Worm (Caenorhabditis elegans) whole organism, dauer: ENCODE data around the gene Y61A9LA.4.
"Not testable (repeated sequence)": the region's sequence is repeated elsewhere in the genome, so short reads cannot be mapped to it uniquely, and the experiment has no call there.

Experiments used
- unc-62 ChIP-seq: sonication (generic microtip); optimal IDR thresholded peaks from 2 replicates; lab custom pipeline; 2017; ENCODE audit warnings: missing biosample characterization, missing genetic modification reagents, missing genetic modification characterization

Y61A9LA.4 gene

DNA sequence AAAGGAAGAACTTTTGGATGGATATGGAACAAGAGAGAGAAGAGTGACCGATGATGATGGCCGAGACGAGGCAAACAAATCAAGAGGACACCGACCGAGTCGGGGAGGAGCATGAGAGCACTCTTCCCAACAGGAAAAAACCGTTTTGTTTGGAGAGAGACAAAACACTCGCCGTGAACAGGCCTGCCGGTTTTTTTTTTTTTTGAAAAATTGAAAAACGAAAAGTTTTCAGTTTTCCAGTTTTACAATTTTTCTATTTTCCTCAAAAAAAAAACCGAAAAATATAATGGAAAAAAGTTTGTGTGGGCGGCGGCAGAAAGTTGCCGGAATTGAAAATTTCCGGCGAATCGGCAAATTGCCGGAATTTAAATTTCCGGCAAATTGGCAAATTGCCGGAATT is 840 bp upstream of the Y61A9LA.4 start, which contains the start of gene Y61A9LA.7:
Y61A9LA.7 (minus strand) TSS at position 101 of the 400 bp plus-strand sequence.
- TF ChIP-seq unc-62 (GFP tag; lab: Kevin White, UChicago) = no peak

DNA sequence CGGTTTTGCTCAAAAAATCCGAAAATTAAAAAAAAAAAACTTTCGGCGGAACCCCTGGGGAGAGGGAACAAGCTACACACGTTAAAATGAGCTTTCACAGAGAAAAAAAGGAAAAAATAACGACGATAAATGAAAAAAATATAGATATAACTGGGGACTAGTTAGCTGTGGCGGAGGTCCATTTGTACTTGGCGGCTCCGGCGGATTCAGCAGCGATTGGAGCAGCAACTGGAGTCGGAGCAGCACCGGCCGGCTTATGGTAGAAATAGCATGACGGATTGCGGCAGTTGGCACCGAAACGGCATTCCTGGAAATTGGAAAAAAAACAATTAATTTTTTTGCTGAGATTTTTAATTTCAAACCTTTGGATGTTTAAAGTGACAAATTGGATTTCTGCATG is 2.0 kb downstream of the Y61A9LA.4 start:
- TF ChIP-seq unc-62 (GFP tag; lab: Kevin White, UChicago) = no peak

DNA sequence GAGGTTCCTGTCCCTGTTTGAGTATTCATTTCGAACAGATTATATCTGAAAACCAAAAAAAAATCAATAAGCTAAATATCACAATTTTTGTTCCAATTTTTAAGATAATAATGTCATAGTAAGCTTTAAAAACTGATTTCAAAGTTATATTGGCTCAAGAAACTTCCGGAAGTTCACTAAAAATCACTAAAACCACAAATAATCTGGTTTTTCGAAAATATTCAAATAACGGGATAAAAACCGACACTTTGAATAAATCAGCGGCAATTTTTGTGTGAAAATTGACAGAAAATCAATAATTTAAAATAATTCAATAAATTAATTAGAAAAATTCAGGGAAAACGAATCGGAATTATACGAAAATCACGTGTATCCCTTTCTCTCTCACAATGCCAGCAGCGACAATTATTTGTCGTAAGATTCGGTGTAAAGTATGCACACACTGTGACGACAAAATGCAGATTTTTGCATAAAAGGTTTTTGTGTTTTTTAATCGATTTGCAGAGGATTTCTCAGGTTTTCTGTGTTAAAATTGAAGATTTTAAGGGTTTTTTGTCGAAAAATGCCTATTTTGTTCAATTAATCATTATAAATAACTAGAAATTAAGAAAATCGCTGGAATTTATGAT is 9.6 kb downstream of the Y61A9LA.4 start, which contains the start of gene sut-2:
sut-2 (minus strand) TSS at position 51 of the 629 bp plus-strand sequence.
- no peak for TF ChIP-seq unc-62 (GFP tag; lab: Kevin White, UChicago)

DNA sequence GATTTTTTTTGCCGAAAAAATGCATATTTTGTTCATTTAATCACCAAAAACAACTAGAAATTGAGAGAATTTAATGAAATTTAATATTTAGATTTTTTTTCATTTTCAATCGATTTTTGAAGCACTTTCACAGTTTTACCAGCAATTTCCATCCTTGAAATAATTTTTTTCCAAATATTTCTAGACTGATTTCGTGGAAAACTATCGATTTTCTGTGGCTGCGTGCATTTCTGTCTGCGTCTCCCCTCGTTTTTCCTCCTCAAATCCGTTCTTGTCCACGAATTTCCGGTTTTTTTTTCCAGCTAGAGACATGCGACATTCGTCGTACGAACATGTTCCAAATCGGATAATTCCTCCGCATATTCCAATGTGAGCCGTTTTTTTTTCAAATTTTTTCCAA is 10.3 kb downstream of the Y61A9LA.4 start, which contains the start of gene Y61A9LA.3:
Y61A9LA.3 (plus strand) TSS at position 301 of the 400 bp plus-strand sequence.
- no peak for TF ChIP-seq unc-62 (GFP tag; lab: Kevin White, UChicago)

DNA sequence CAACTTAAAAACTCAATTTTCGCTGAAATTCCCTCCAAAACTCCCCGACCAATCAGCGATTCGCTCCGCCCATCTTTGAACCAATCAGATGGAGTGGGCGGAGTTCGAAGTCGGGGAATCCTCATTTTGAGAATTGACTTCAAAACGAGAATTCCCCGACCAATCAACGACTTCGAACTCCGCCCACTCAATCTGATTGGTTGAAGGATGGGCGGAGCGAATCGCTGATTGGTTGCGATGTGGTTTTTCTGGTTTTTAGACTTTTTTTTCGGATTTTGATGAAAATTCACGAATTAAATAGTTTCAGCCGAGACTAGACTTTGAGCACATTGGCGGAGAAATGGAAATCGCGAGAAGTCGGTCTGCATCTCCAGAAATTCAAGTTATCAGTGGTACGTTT is 11.5 kb downstream of the Y61A9LA.4 start:
- TF ChIP-seq unc-62 (GFP tag; lab: Kevin White, UChicago) = no peak

DNA sequence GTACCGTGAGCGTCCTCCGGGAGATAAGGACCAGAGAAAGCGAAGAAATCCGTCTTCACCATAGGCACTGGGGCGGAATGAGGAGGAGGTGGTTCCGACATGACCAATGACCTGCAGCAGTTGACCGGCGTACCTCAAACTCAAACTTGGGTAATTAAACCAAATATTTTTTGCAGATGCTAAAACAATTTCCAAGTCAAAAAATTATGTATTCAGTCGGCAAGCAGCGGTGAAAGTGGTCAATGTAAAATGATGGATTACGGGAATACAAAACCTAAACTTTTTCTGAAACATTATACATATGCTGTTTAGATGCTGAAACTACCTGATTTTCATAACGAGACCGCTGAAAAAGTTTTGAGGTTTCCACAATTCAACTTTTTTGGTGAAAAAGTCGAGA is 13.3 kb downstream of the Y61A9LA.4 start, which contains the start of gene hpo-39:
hpo-39 (minus strand) TSS at position 101 of the 400 bp plus-strand sequence.
- not testable (repeated sequence) for TF ChIP-seq unc-62 (GFP tag; lab: Kevin White, UChicago)

DNA sequence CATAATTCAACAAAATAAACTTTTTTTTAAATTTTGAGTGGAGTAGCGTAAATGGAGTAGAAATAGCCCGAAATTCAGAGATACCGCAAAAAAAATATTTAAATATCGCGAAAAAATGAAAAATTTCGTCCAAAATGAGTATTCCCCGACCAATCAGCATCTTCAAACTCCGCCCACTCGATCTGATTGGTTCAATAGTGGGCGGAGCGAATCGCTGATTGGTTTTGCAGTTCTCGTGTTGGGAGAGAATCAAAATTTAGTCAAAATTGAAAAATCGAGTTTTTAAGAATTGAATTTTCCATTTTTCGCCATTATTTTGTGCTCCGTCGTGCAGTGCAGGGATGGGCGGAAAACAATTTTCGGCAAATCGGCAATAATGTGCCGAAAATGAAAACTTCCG is 14.9 kb downstream of the Y61A9LA.4 start:
- no peak for TF ChIP-seq unc-62 (GFP tag; lab: Kevin White, UChicago)

DNA sequence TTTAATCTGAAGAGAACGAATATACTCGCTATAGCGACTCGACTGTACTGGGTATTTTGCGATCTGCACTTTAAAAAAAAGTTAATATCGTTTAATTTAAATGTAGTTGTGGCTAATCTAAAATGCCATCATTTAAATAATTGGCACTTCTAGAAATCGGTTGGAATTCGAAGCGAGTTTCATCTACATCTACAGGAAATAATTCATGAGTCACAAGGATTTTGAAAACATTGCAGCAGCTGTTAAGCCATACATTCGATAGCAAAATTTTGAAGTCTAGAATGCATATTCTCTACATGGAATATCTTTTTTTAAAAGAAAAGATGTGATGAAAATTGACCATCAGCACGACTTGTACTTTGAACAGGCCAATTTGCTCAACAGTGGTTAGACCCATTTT is 20.1 kb downstream of the Y61A9LA.4 start:
- TF ChIP-seq unc-62 (GFP tag; lab: Kevin White, UChicago) = no peak

DNA sequence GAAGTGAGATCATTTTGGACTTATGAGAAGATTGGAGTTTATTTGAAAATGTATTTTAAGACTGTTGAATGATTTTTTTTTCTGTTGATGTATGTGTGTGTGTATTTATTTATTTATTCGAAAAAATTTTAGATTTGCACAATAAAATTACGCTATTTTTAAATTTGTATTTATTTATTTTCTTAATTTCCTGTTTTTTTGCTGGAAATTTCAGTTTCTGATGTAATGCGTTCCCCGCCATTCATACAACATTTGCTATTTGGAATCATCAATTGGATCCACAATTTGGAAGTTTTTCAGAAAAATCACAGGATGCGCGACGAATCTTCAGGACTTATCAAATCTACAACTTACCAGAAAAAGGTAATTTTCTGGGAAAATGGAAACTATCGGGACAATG is 24.5 kb downstream of the Y61A9LA.4 start, which contains the start of gene Y61A9LA.1:
Y61A9LA.1 (plus strand) TSS at position 301 of the 400 bp plus-strand sequence.
- TF ChIP-seq unc-62 (GFP tag; lab: Kevin White, UChicago) = no peak

DNA sequence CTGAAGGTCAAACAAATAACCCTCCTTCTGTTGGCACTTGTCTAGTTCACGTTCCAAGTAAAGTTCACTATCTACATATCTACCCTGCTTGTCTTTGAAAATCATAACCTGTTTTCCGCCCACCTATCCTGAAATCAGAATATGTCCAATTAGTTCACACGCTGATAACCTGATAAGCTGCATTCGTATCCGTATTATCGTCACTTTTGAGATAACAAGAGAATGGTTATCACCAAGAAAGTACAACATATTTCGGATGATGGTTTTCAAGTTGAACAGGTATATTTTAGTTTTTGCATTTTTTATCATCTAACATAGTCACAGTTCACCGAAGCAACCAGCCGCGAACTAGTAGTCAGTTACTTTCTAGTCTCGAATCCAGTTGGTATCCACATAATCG is 30.2 kb downstream of the Y61A9LA.4 start:
- TF ChIP-seq unc-62 (GFP tag; lab: Kevin White, UChicago) = no peak

DNA sequence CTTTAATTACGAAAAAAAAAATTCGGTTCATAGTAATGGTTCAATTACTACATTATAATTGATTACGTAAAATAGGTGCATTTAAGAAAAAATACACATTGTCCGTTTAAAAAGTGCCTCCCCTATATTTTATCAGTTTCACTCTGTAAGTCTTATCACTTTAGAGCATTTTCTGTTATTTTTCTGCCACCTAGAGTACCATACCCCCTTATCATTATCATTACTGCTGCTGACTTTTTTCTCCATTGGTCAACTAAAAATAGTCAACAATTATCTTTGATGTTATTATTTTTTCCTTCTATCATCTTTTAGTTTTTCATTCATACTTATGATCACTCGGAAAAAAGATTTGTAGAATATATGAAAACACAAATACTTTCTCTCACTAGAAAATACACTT is 37.9 kb downstream of the Y61A9LA.4 start:
- TF ChIP-seq unc-62 (GFP tag; lab: Kevin White, UChicago) = no peak

DNA sequence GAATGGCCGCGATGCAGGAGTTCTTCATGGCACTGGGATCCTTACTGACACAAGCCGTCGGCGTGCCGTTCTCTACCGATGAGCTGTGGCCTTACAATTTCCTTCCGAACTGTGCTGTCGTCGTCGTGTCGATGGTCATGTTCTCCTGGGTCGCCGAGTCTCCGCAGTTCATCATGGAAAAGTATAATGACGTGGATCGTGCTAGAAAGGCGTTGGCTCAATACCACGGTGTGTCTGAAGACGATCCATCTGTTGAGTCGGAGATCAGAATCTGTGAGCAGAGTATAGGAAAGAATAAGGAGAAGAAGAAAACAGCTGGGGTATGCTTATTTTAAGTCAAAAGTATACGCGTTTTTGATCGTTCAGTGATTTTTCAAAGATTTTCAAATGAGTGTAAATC is 38.7 kb downstream of the Y61A9LA.4 start:
- no peak for TF ChIP-seq unc-62 (GFP tag; lab: Kevin White, UChicago)

DNA sequence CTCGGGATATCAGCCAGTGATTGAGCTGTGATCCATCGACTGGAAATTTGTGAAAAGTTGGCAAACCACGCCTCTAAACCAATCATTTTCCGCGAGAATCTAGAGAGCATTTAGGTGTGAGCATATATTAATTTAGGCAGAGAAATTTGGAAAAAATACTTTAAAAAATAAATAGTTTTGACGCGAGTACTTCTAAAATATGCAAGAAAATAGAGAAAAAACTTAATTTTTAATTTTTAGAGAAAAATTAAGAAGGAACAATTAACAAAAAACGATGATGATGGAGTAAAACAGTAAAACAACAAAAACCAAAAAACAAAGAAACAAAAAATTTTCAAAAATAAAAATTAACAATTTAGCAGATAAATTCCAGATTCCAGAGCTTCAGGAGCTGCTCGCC is 46.3 kb downstream of the Y61A9LA.4 start, which contains the start of gene txt-6:
txt-6 (minus strand) TSS at position 101 of the 400 bp plus-strand sequence.
- no peak for TF ChIP-seq unc-62 (GFP tag; lab: Kevin White, UChicago)
